Worm (Caenorhabditis elegans) whole organism, early embryonic: Measurements from ENCODE around the gene gei-4.

Experiments used
- B0310.2 ChIP-seq: sonication (generic microtip); optimal IDR thresholded peaks from 2 replicates; lab custom pipeline; 2016; ENCODE audit warnings: mild to moderate bottlenecking, missing genetic modification characterization, missing compliant biosample characterization
- ama-1 ChIP-seq: fragments of 150-350 bp; optimal IDR thresholded peaks from 2 replicates; lab custom pipeline; 2014
- hmg-4 ChIP-seq: fragments of 200-800 bp; sonication (Bioruptor generic); optimal IDR thresholded peaks from 2 replicates; lab custom pipeline; 2018; ENCODE audit warnings: mild to moderate bottlenecking, missing genetic modification characterization, missing compliant biosample characterization
- scrt-1 ChIP-seq: fragments of 200-800 bp; sonication (Bioruptor generic); IDR thresholded peaks from 2 replicates; pipeline ENCODE4 v1.3.6; 2022; ENCODE audit warnings: missing genetic modification characterization, missing compliant biosample characterization
- tbx-11 ChIP-seq: fragments of 200-800 bp; sonication (Bioruptor generic); IDR thresholded peaks from 2 replicates; pipeline ENCODE4 v1.3.6; 2022; ENCODE audit warnings: missing genetic modification characterization, missing compliant biosample characterization

- no peak for TF ChIP-seq ama-1 (lab: Kevin White, UChicago)
- TF ChIP-seq hmg-4 (GFP tag; lab: Kevin White, UChicago) = no peak
- TF ChIP-seq scrt-1 (GFP tag; lab: Robert Waterston, UW) = no peak
- no peak for TF ChIP-seq B0310.2
- TF ChIP-seq tbx-11 = no peak
Measured at ce11 chrIII:358106-358505, 3.5 kb upstream of the gei-4 start.
